Worm (Caenorhabditis elegans) whole organism, young adult: ENCODE results near the gene Y39A1A.21.

Experiments
- K11D2.4 ChIP-seq: fragments of 200-800 bp; sonication (Bioruptor generic); IDR thresholded peaks from 2 replicates; pipeline ENCODE4 v1.3.6; 2022; ENCODE audit warnings: missing genetic modification reagents, missing genetic modification characterization, missing compliant biosample characterization
- Y53G8AR.9 ChIP-seq: fragments of 200-800 bp; sonication (Bioruptor generic); conservative IDR thresholded peaks from 2 replicates; pipeline ENCODE4 v1.3.6; 2022; ENCODE audit warnings: missing genetic modification reagents, missing genetic modification characterization, missing compliant biosample characterization
- ZK185.1 ChIP-seq: sonication (generic microtip); optimal IDR thresholded peaks from 2 replicates; lab custom pipeline; 2016; ENCODE audit warnings: mild to moderate bottlenecking, missing genetic modification characterization, missing compliant biosample characterization; ENCODE audit not compliant: poor library complexity, severe bottlenecking
- ama-1 ChIP-seq, 3 experiments: fragments of 150-350 bp in 1 of 3; sonication (generic microtip) in 2 of 3; optimal IDR thresholded peaks; 2 replicates each; lab custom pipeline; 2014 to 2018; ENCODE audit warnings: missing biosample characterization in 2 of 3, missing genetic modification characterization in 2 of 3, missing genetic modification reagents in 2 of 3
- ceh-100 ChIP-seq: fragments of 200-800 bp; sonication (Bioruptor generic); IDR thresholded peaks from 2 replicates; pipeline ENCODE4 v1.3.6; 2022; ENCODE audit warnings: missing genetic modification reagents, missing genetic modification characterization, missing compliant biosample characterization
- unc-130 ChIP-seq: sonication (generic microtip); optimal IDR thresholded peaks from 2 replicates; lab custom pipeline; 2016; ENCODE audit warnings: missing genetic modification reagents, missing genetic modification characterization, missing compliant biosample characterization

DNA sequence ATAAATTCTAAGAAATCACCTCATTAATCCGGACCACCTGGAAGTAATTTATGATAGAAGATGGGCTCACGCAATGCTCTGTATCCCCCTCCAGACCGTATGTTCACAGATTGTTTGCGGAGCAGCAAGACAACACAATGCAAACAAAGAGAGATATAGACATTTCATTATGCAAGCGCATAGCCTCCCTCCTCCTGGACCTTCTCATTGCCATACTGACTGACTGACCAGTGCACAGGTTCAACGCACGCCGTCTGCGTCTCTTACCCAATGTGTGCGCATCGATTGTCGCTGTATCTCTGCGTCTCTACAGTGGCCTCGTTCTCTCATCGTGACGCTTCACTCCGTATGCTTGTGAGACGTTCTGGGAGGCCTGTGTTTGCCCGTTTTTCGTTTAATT lies 55.2 kb downstream of the Y39A1A.21 start:
- no peak for TF ChIP-seq ama-1 (optimal IDR thresholded peaks at IDR 0.05; lab: Kevin White, UChicago)
- TF ChIP-seq ama-1 (GFP tag; optimal IDR thresholded peaks at IDR 0.05; lab: Kevin White, UChicago) = no peak
- TF ChIP-seq ceh-100 (GFP tag; lab: Robert Waterston, UW) = no peak
- no peak for TF ChIP-seq K11D2.4 (GFP tag; lab: Robert Waterston, UW)
- TF ChIP-seq Y53G8AR.9 = no peak
- TF ChIP-seq ZK185.1 = no peak
- TF ChIP-seq unc-130 = no peak
